Fruit fly (Drosophila melanogaster): ENCODE measurements around the gene msk.
A peak's percentile ranks its signal among the peaks of the same experiment; 100 is the strongest.

The msk gene

DNA sequence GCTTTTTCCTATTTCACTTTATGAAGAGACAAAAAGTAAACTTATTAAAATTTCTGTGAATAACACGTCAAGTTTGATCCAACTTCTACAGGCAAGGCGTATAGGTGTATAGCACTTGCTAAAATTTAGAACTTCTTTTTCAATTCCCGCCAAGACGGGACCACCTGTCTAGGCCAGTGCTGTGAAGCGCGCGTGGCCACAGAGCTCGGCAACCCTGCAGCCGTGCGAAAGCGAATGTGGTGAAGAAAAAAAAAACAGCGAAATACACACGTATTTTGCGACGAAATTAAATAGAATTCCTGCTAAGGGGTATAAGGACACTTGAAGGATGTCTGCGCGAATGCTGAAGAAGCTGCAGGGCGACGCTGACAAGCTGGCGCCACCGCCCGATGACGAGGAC lies 5.8 kb upstream of the msk start, which contains the start of gene Nulp1 (continued):
- TF ChIP-seq ind (GFP tag; optimal IDR thresholded peaks at IDR 0.05): peak; percentile 21
- peak; percentile 10 for TF ChIP-seq jumu (GFP tag; optimal IDR thresholded peaks at IDR 0.05)
- peak; percentile 28 for TF ChIP-seq Scr (GFP tag; IDR thresholded peaks at IDR 0.05; ENCODE audit: partially characterized antibody)
- TF ChIP-seq CG11723 (GFP tag; optimal IDR thresholded peaks at IDR 0.05): no peak
- no peak for TF ChIP-seq Usf (GFP tag; optimal IDR thresholded peaks at IDR 0.05)
- no peak for TF ChIP-seq sna (GFP tag; IDR thresholded peaks at IDR 0.05; ENCODE audit: partially characterized antibody)
- TF ChIP-seq CG2116 (GFP tag; optimal IDR thresholded peaks at IDR 0.05): peak; percentile 55
- no peak for TF ChIP-seq CG15011 (GFP tag; optimal IDR thresholded peaks at IDR 0.05)
- TF ChIP-seq Optix (GFP tag; IDR thresholded peaks at IDR 0.05): no peak
- no peak for TF ChIP-seq eve (GFP tag; optimal IDR thresholded peaks at IDR 0.05)
- no peak for TF ChIP-seq CG8089 (GFP tag; optimal IDR thresholded peaks at IDR 0.05)
- no peak for TF ChIP-seq CG30020 (tag; optimal IDR thresholded peaks at IDR 0.05)
- peak; percentile 33 for TF ChIP-seq Sry-δ (GFP tag; optimal IDR thresholded peaks at IDR 0.05)
- no peak for TF ChIP-seq CG4730 (GFP tag; IDR thresholded peaks at IDR 0.05)
- peak; percentile 27 for TF ChIP-seq maf-S (GFP tag; optimal IDR thresholded peaks at IDR 0.05)
- TF ChIP-seq CG11247 (GFP tag; IDR thresholded peaks at IDR 0.05): no peak
- no peak for TF ChIP-seq grn (GFP tag; optimal IDR thresholded peaks at IDR 0.05)
- TF ChIP-seq Dfd (GFP tag; optimal IDR thresholded peaks at IDR 0.05): no peak
- no peak for TF ChIP-seq gsb-n (tag; optimal IDR thresholded peaks at IDR 0.05)
- no peak for TF ChIP-seq CG6175 (GFP tag; IDR thresholded peaks at IDR 0.05)
- TF ChIP-seq CG2202 (tag; optimal IDR thresholded peaks at IDR 0.05): no peak
- TF ChIP-seq dmrt99B (tag; optimal IDR thresholded peaks at IDR 0.05): no peak
- TF ChIP-seq abd-A (tag; optimal IDR thresholded peaks at IDR 0.05): no peak
- no peak for TF ChIP-seq cg (GFP tag; optimal IDR thresholded peaks at IDR 0.05)
- no peak for TF ChIP-seq twi (tag; optimal IDR thresholded peaks at IDR 0.05)
- TF ChIP-seq CG2199 (GFP tag; IDR thresholded peaks at IDR 0.05): no peak
- no peak for TF ChIP-seq hth (optimal IDR thresholded peaks at IDR 0.05)
- no peak for TF ChIP-seq Poxn (GFP tag; IDR thresholded peaks at IDR 0.05)
- TF ChIP-seq BEAF-32 (GFP tag; optimal IDR thresholded peaks at IDR 0.05): peak; percentile 24
- no peak for TF ChIP-seq H15 (GFP tag; IDR thresholded peaks at IDR 0.05)
- no peak for TF ChIP-seq sens-2 (GFP tag; IDR thresholded peaks at IDR 0.05)
- peak; percentile 10 for TF ChIP-seq CG9817 (tag; optimal IDR thresholded peaks at IDR 0.05)
- TF ChIP-seq CG17568 (GFP tag; optimal IDR thresholded peaks at IDR 0.05): no peak
- TF ChIP-seq Oaz (GFP tag; IDR thresholded peaks at IDR 0.05): no peak
- no peak for TF ChIP-seq inv (GFP tag; IDR thresholded peaks at IDR 0.05; ENCODE audit: partially characterized antibody)
- no peak for TF ChIP-seq C15 (GFP tag; IDR thresholded peaks at IDR 0.05)
- no peak for TF ChIP-seq fru (optimal IDR thresholded peaks at IDR 0.05)
- no peak for TF ChIP-seq cwo (GFP tag; optimal IDR thresholded peaks at IDR 0.05)
- TF ChIP-seq Bgb (GFP tag; IDR thresholded peaks at IDR 0.05; ENCODE audit: partially characterized antibody): peak; percentile 52
- TF ChIP-seq Med (GFP tag): peak; percentile 89
- peak; percentile 23 for TF ChIP-seq CG33213 (GFP tag; optimal IDR thresholded peaks at IDR 0.05)
- no peak for TF ChIP-seq lov (optimal IDR thresholded peaks at IDR 0.05)
- no peak for TF ChIP-seq lov (GFP tag; IDR thresholded peaks at IDR 0.05)
- peak; percentile 17 for TF ChIP-seq CG8944 (GFP tag; optimal IDR thresholded peaks at IDR 0.05)
- TF ChIP-seq zfh1 (GFP tag; IDR thresholded peaks at IDR 0.05): 0 out of 3 replicates have a peak, but pooled peaks have one; percentile 20
- no peak for TF ChIP-seq CG11696 (GFP tag; IDR thresholded peaks at IDR 0.05)
- no peak for TF ChIP-seq pita (GFP tag; optimal IDR thresholded peaks at IDR 0.05)
- peak; percentile 2 for TF ChIP-seq nmo (GFP tag; optimal IDR thresholded peaks at IDR 0.05)
- TF ChIP-seq vfl (GFP tag; optimal IDR thresholded peaks at IDR 0.05): no peak
- peak; percentile 22; the same call in 1 of the 2 replicates for TF ChIP-seq CG13287 (GFP tag; IDR thresholded peaks at IDR 0.05; ENCODE audit: partially characterized antibody)
- 0 out of 3 replicates have a peak, but pooled peaks have one; percentile 43 for TF ChIP-seq Opbp (GFP tag; IDR thresholded peaks at IDR 0.05; ENCODE audit: partially characterized antibody)
- TF ChIP-seq Sin3A (optimal IDR thresholded peaks at IDR 0.05): peak; percentile 27
- peak; percentile 9 for TF ChIP-seq eyg (GFP tag; optimal IDR thresholded peaks at IDR 0.05)

All from whole organism, embryonic.